Worm (Caenorhabditis elegans) whole organism, L1 larva: Measurements from ENCODE around the gene C14A11.9.

Source experiments
- F16B12.6 ChIP-seq: fragments of 150-350 bp; optimal IDR thresholded peaks from 2 replicates; lab custom pipeline; 2014; ENCODE audit warnings: missing biosample characterization, missing genetic modification characterization
- alr-1 ChIP-seq: fragments of 200-800 bp; sonication (Bioruptor generic); optimal IDR thresholded peaks from 2 replicates; lab custom pipeline; 2018; ENCODE audit warnings: borderline replicate concordance, mild to moderate bottlenecking, missing genetic modification characterization, missing compliant biosample characterization
- ama-1 ChIP-seq: fragments of 150-350 bp; optimal IDR thresholded peaks from 2 replicates; lab custom pipeline; 2014
- ceh-63 ChIP-seq: fragments of 200-800 bp; sonication (Bioruptor generic); optimal IDR thresholded peaks from 2 replicates; lab custom pipeline; 2018; ENCODE audit warnings: mild to moderate bottlenecking, missing genetic modification characterization, missing compliant biosample characterization
- ceh-8 ChIP-seq: fragments of 200-800 bp; sonication (Bioruptor generic); optimal IDR thresholded peaks from 2 replicates; lab custom pipeline; 2018; ENCODE audit warnings: mild to moderate bottlenecking, missing genetic modification characterization, moderate library complexity, missing compliant biosample characterization
- ceh-82 ChIP-seq, 3 experiments: fragments of 150-350 bp in 1 of 3; sonication (generic microtip) in 2 of 3; optimal IDR thresholded peaks; 2 replicates each; lab custom pipeline; 2014 to 2017; ENCODE audit warnings: missing biosample characterization in 3 of 3, missing genetic modification characterization in 3 of 3
- ceh-88 ChIP-seq: fragments of 200-800 bp; sonication (Bioruptor generic); IDR thresholded peaks from 2 replicates; pipeline ENCODE4 v1.3.6; 2022; ENCODE audit warnings: missing genetic modification characterization, missing compliant biosample characterization
- ceh-90 ChIP-seq: sonication (generic microtip); optimal IDR thresholded peaks from 2 replicates; lab custom pipeline; 2016; ENCODE audit warnings: missing genetic modification characterization, missing compliant biosample characterization
- dsc-1 ChIP-seq: sonication (generic microtip); optimal IDR thresholded peaks from 2 replicates; lab custom pipeline; 2016; ENCODE audit warnings: mild to moderate bottlenecking, missing genetic modification characterization, missing compliant biosample characterization
- efl-1 ChIP-seq, 4 experiments: fragments of 150-350 bp; optimal IDR thresholded peaks in 3 of 4; peaks in 1 of 4; 1 replicate in 1 of 4; 2 replicates in 3 of 4; lab custom pipeline; 2014; ENCODE audit warnings: missing biosample characterization in 2 of 4, missing genetic modification characterization in 2 of 4, missing genetic modification reagents in 2 of 4
- egl-27 ChIP-seq, 2 experiments: fragments of 150-350 bp in 1 of 2; sonication (generic microtip); optimal IDR thresholded peaks; 3 replicates each; lab custom pipeline; 2017 to 2018; ENCODE audit warnings: missing biosample characterization in 2 of 2, missing genetic modification characterization in 2 of 2, missing genetic modification reagents in 2 of 2
- elt-2 ChIP-seq: sonication (generic microtip); optimal IDR thresholded peaks from 2 replicates; lab custom pipeline; 2016; ENCODE audit warnings: missing genetic modification characterization, mild to moderate bottlenecking, inconsistent platforms, missing compliant biosample characterization, missing genetic modification reagents
- elt-3 ChIP-seq, 6 experiments: fragments of 150-350 bp in 1 of 6; sonication (generic microtip); optimal IDR thresholded peaks; 2 replicates each; lab custom pipeline; 2017 to 2018; ENCODE audit warnings: missing biosample characterization in 6 of 6, missing genetic modification characterization in 6 of 6, inconsistent platforms in 1 of 6
- fkh-4 ChIP-seq: sonication (generic microtip); optimal IDR thresholded peaks from 2 replicates; lab custom pipeline; 2016; ENCODE audit warnings: missing compliant biosample characterization, missing genetic modification characterization, borderline replicate concordance
- fkh-8 ChIP-seq: sonication (generic microtip); optimal IDR thresholded peaks from 2 replicates; lab custom pipeline; 2016; ENCODE audit warnings: mild to moderate bottlenecking, missing genetic modification characterization, missing compliant biosample characterization
- hlh-17 ChIP-seq: fragments of 200-800 bp; sonication (Bioruptor generic); optimal IDR thresholded peaks from 2 replicates; lab custom pipeline; 2018; ENCODE audit warnings: missing genetic modification characterization, mild to moderate bottlenecking, missing compliant biosample characterization, moderate library complexity, borderline replicate concordance
- hpl-2 ChIP-seq: fragments of 150-350 bp; optimal IDR thresholded peaks from 2 replicates; lab custom pipeline; 2014; ENCODE audit warnings: missing biosample characterization, missing genetic modification reagents, missing genetic modification characterization
- irx-1 ChIP-seq: sonication (generic microtip); optimal IDR thresholded peaks from 2 replicates; lab custom pipeline; 2016; ENCODE audit warnings: missing genetic modification characterization, missing compliant biosample characterization
- isw-1 ChIP-seq: fragments of 200-800 bp; sonication (Bioruptor generic); IDR thresholded peaks from 2 replicates; pipeline ENCODE4 v1.3.6; 2022; ENCODE audit warnings: missing genetic modification characterization, missing compliant biosample characterization
- jun-1 ChIP-seq: fragments of 150-350 bp; optimal IDR thresholded peaks from 2 replicates; lab custom pipeline; 2014; ENCODE audit warnings: missing biosample characterization, missing genetic modification reagents, missing genetic modification characterization
- lin-14 ChIP-seq: fragments of 200-800 bp; sonication (Bioruptor generic); optimal IDR thresholded peaks from 2 replicates; lab custom pipeline; 2018; ENCODE audit warnings: mild to moderate bottlenecking, missing genetic modification characterization, moderate library complexity, missing compliant biosample characterization
- lin-15B ChIP-seq: fragments of 150-350 bp; sonication (generic microtip); optimal IDR thresholded peaks from 3 replicates; lab custom pipeline; 2014; ENCODE audit warnings: missing biosample characterization, missing genetic modification characterization
- lin-35 ChIP-seq, 2 experiments: fragments of 150-350 bp; optimal IDR thresholded peaks; 2 replicates each; lab custom pipeline; 2014; ENCODE audit warnings: missing biosample characterization in 2 of 2, missing genetic modification characterization in 2 of 2, missing genetic modification reagents in 2 of 2
- lir-3 ChIP-seq: sonication (generic microtip); optimal IDR thresholded peaks from 2 replicates; lab custom pipeline; 2016; ENCODE audit warnings: mild to moderate bottlenecking, missing genetic modification characterization, moderate library complexity, missing compliant biosample characterization; ENCODE audit not compliant: poor library complexity
- lsy-2 ChIP-seq, 2 experiments: fragments of 150-350 bp; optimal IDR thresholded peaks; 2 replicates each; lab custom pipeline; 2014; ENCODE audit warnings: missing biosample characterization in 2 of 2, missing genetic modification characterization in 2 of 2
- mdl-1 ChIP-seq, 2 experiments: fragments of 150-350 bp; optimal IDR thresholded peaks; 2 replicates each; lab custom pipeline; 2014 to 2017; ENCODE audit warnings: missing biosample characterization in 2 of 2, missing genetic modification characterization in 2 of 2, inconsistent platforms in 1 of 2
- mef-2 ChIP-seq: fragments of 150-350 bp; optimal IDR thresholded peaks from 2 replicates; lab custom pipeline; 2014; ENCODE audit warnings: missing biosample characterization, missing genetic modification characterization
- mep-1 ChIP-seq: fragments of 150-350 bp; optimal IDR thresholded peaks from 2 replicates; lab custom pipeline; 2014; ENCODE audit warnings: missing biosample characterization, missing genetic modification characterization
- nhr-20 ChIP-seq: sonication (generic microtip); optimal IDR thresholded peaks from 2 replicates; lab custom pipeline; 2016; ENCODE audit warnings: mild to moderate bottlenecking, missing genetic modification characterization, missing compliant biosample characterization
- nhr-237 ChIP-seq: fragments of 150-350 bp; optimal IDR thresholded peaks from 2 replicates; lab custom pipeline; 2014; ENCODE audit warnings: missing biosample characterization, missing genetic modification characterization
- nhr-77 ChIP-seq: fragments of 150-350 bp; optimal IDR thresholded peaks from 2 replicates; lab custom pipeline; 2014; ENCODE audit warnings: missing biosample characterization, missing genetic modification characterization
- nhr-85 ChIP-seq: sonication (generic microtip); peaks from one replicate; lab custom pipeline; 2016; ENCODE audit warnings: missing genetic modification characterization, inconsistent platforms, missing compliant biosample characterization
- pax-3 ChIP-seq: fragments of 200-800 bp; sonication (Bioruptor generic); optimal IDR thresholded peaks from 2 replicates; lab custom pipeline; 2018; ENCODE audit warnings: mild to moderate bottlenecking, missing genetic modification characterization, moderate library complexity, missing compliant biosample characterization
- skn-1 ChIP-seq: fragments of 150-350 bp; optimal IDR thresholded peaks from 2 replicates; lab custom pipeline; 2014; ENCODE audit warnings: missing biosample characterization, missing genetic modification characterization
- snpc-4 ChIP-seq: fragments of 150-350 bp; optimal IDR thresholded peaks from 2 replicates; lab custom pipeline; 2014; ENCODE audit warnings: missing biosample characterization, missing genetic modification characterization
- snu-23 ChIP-seq: sonication (generic microtip); optimal IDR thresholded peaks from 2 replicates; lab custom pipeline; 2016; ENCODE audit warnings: missing genetic modification characterization, missing compliant biosample characterization
- sox-4 ChIP-seq: sonication (generic microtip); optimal IDR thresholded peaks from 2 replicates; lab custom pipeline; 2016; ENCODE audit warnings: missing genetic modification characterization, missing compliant biosample characterization
- sptf-1 ChIP-seq: fragments of 150-350 bp; optimal IDR thresholded peaks from 2 replicates; lab custom pipeline; 2014; ENCODE audit warnings: missing biosample characterization, missing genetic modification characterization
- swsn-7 ChIP-seq: sonication (generic microtip); optimal IDR thresholded peaks from 2 replicates; lab custom pipeline; 2016; ENCODE audit warnings: missing genetic modification characterization, missing compliant biosample characterization
- unc-86 ChIP-seq: sonication (generic microtip); optimal IDR thresholded peaks from 2 replicates; lab custom pipeline; 2016; ENCODE audit warnings: missing genetic modification characterization, missing compliant biosample characterization
- vab-15 ChIP-seq: sonication (generic microtip); optimal IDR thresholded peaks from 2 replicates; lab custom pipeline; 2017; ENCODE audit warnings: missing genotype, mild to moderate bottlenecking, missing genetic modification characterization, missing compliant biosample characterization
- zag-1 ChIP-seq: fragments of 150-350 bp; optimal IDR thresholded peaks from 2 replicates; lab custom pipeline; 2014; ENCODE audit warnings: missing biosample characterization, missing genetic modification characterization
- ztf-11 ChIP-seq, 2 experiments: sonication (generic microtip); optimal IDR thresholded peaks; 2 replicates each; lab custom pipeline; 2016 to 2017; ENCODE audit warnings: missing genetic modification characterization in 2 of 2, missing biosample characterization in 1 of 2, missing compliant biosample characterization in 1 of 2

Gene C14A11.9

DNA sequence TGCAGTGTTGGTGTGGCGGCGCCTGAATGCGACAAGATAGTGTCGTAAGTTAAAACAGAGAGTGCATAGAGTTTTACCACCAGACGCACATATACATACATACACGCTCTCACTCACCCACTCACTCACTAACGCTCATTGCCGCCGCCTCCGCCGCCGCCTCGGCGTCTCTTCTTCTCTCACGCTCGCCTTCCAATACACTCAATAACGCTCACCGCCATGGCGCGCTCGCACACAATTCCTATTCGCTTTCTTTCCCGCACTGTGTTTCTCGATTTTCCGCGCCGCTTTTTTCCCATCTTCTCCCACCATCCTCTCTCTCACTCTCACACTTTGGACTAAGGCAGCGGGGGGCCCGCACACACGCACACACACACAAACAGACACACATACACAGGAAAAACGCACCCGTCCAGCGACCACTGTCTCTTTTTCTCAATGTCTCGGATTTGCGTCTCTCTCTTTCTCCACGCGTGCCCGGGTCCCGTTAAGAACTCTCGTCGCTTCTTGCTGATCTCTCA, 43.0 kb upstream of the C14A11.9 start, which contains the start of gene kin-29 (continued):
- no peak for TF ChIP-seq hlh-17 (GFP tag; lab: Kevin White, UChicago)
- peak; percentile 51 for TF ChIP-seq sox-4 (tag; lab: Kevin White, UChicago)
- TF ChIP-seq zag-1 (tag; lab: Kevin White, UChicago): no peak
- TF ChIP-seq nhr-20 (tag; lab: Kevin White, UChicago): peak; percentile 91
- peak; percentile 92 for TF ChIP-seq swsn-7 (tag; lab: Kevin White, UChicago)
- TF ChIP-seq vab-15: no peak
- no peak for TF ChIP-seq alr-1 (tag; lab: Kevin White, UChicago)
- peak; percentile 95 for TF ChIP-seq fkh-8 (tag; lab: Kevin White, UChicago)
- peak; percentile 35 for TF ChIP-seq ceh-8
- peak; percentile 18 for TF ChIP-seq snpc-4 (tag; lab: Kevin White, UChicago)
- peak; percentile 84 for TF ChIP-seq skn-1
- no peak for TF ChIP-seq ama-1 (lab: Kevin White, UChicago)
- TF ChIP-seq dsc-1: peak; percentile 87
- peak; percentile 70 for TF ChIP-seq elt-2 (tag; lab: Kevin White, UChicago)
- peak; percentile 55 to 82 for TF ChIP-seq lsy-2 (tag; optimal IDR thresholded peaks at IDR 0.05; lab: Kevin White, UChicago)
- peak; percentile 67 for TF ChIP-seq pax-3 (tag; lab: Kevin White, UChicago)
- peak; percentile 78 for TF ChIP-seq mep-1 (tag; lab: Kevin White, UChicago)
- peak; percentile 96 for TF ChIP-seq snu-23 (GFP tag; lab: Kevin White, UChicago)
- peak; percentile 96 for TF ChIP-seq lin-14 (GFP tag; lab: Kevin White, UChicago)
- TF ChIP-seq egl-27 (tag; optimal IDR thresholded peaks at IDR 0.05; lab: Kevin White, UChicago): peak; percentile 26 to 45
- peak; percentile 88 for TF ChIP-seq nhr-77 (tag; lab: Kevin White, UChicago)
- TF ChIP-seq ztf-11 (tag; optimal IDR thresholded peaks at IDR 0.05; lab: Kevin White, UChicago): peak in 1 of 2 experiments; percentile 71
- peak; percentile 74 for TF ChIP-seq hpl-2 (GFP tag; lab: Kevin White, UChicago)
- TF ChIP-seq F16B12.6 (tag; lab: Kevin White, UChicago): no peak
- TF ChIP-seq isw-1 (GFP tag; lab: Robert Waterston, UW): peak; percentile 59
- peak in 1 of 2 experiments; percentile 84 for TF ChIP-seq mdl-1 (tag; optimal IDR thresholded peaks at IDR 0.05; lab: Kevin White, UChicago)
- no peak for TF ChIP-seq fkh-4 (tag; lab: Kevin White, UChicago)
- peak; percentile 42 to 51 for TF ChIP-seq efl-1 (optimal IDR thresholded peaks at IDR 0.05; lab: Kevin White, UChicago)
- TF ChIP-seq efl-1 (GFP tag; optimal IDR thresholded peaks at IDR 0.05 in 1 of 2; lab: Kevin White, UChicago): peak; percentile 4 to 91
- no peak for TF ChIP-seq ceh-63 (GFP tag; lab: Kevin White, UChicago)
- TF ChIP-seq lin-35 (GFP tag; optimal IDR thresholded peaks at IDR 0.05; lab: Kevin White, UChicago): peak; percentile 48 to 79
- TF ChIP-seq nhr-237 (tag; lab: Kevin White, UChicago): peak; percentile 43
- TF ChIP-seq unc-86: peak; percentile 86
- TF ChIP-seq ceh-90 (tag; lab: Kevin White, UChicago): no peak
- TF ChIP-seq ceh-88 (GFP tag; lab: Robert Waterston, UW): peak; percentile 51; the same call in 1 of the 2 replicates
- TF ChIP-seq irx-1 (tag; lab: Kevin White, UChicago): peak; percentile 66
- TF ChIP-seq sptf-1 (tag; lab: Kevin White, UChicago): no peak
- peak; percentile 90 for TF ChIP-seq jun-1 (tag; lab: Kevin White, UChicago)
- peak in 4 of 6 experiments; percentile 4 to 70 (median 39) for TF ChIP-seq elt-3 (tag; optimal IDR thresholded peaks at IDR 0.05; lab: Kevin White, UChicago)
- TF ChIP-seq mef-2 (tag; lab: Kevin White, UChicago): peak; percentile 32
- TF ChIP-seq lin-15B (tag; lab: Kevin White, UChicago): peak; percentile 11
- TF ChIP-seq lir-3: peak; percentile 23
- peak; percentile 42 to 90 (median 46) for TF ChIP-seq ceh-82 (tag; optimal IDR thresholded peaks at IDR 0.05; lab: Kevin White, UChicago)
- TF ChIP-seq nhr-85 (tag; lab: Kevin White, UChicago): peak; percentile 93
